Fruit fly (Drosophila melanogaster): ENCODE results near the gene Zasp67.

Gene Zasp67

dm6 chr3L:9745393-9745792 is 52.1 kb downstream of the Zasp67 start (continued):
- TF ChIP-seq fkh (GFP tag; optimal IDR thresholded peaks at IDR 0.05) (no peak), CG6792 (GFP tag; optimal IDR thresholded peaks at IDR 0.05) (no peak), CG11294 (GFP tag; IDR thresholded peaks at IDR 0.05) (peak; percentile 63; the same call in 1 of the 2 replicates), CG34406 (GFP tag; optimal IDR thresholded peaks at IDR 0.05) (no peak), CG8119 (GFP tag; IDR thresholded peaks at IDR 0.05) (peak; percentile 90), topi (GFP tag; optimal IDR thresholded peaks at IDR 0.05) (no peak), CG6163 (GFP tag; IDR thresholded peaks at IDR 0.05) (peak; percentile 77)

dm6 chr3L:9744060-9744549 is 53.4 kb downstream of the Zasp67 start:
- TF ChIP-seq lz (GFP tag; optimal IDR thresholded peaks at IDR 0.05) = peak; percentile 93
- TF ChIP-seq CG8632 (GFP tag; optimal IDR thresholded peaks at IDR 0.05) = peak; percentile 84
- peak; percentile 94 for TF ChIP-seq CG15336 (GFP tag; IDR thresholded peaks at IDR 0.05)
- TF ChIP-seq vri (GFP tag; optimal IDR thresholded peaks at IDR 0.05) = no peak
- TF ChIP-seq Hr39 (GFP tag; optimal IDR thresholded peaks at IDR 0.05) = peak; percentile 79
- peak; percentile 89 for TF ChIP-seq net (GFP tag; optimal IDR thresholded peaks at IDR 0.05)
- TF ChIP-seq CG32006 (GFP tag; optimal IDR thresholded peaks at IDR 0.05) = peak; percentile 96
- peak; percentile 94 for TF ChIP-seq CG6163 (GFP tag; IDR thresholded peaks at IDR 0.05)
- peak; percentile 88 for TF ChIP-seq Sox102F (GFP tag; optimal IDR thresholded peaks at IDR 0.05)
- TF ChIP-seq CG10669 (GFP tag; optimal IDR thresholded peaks at IDR 0.05) = peak; percentile 98
- peak; percentile 58 to 90 for TF ChIP-seq salr (GFP tag; optimal IDR thresholded peaks at IDR 0.05)
- TF ChIP-seq CG34406 (GFP tag; optimal IDR thresholded peaks at IDR 0.05) = peak; percentile 87
- peak; percentile 89 for TF ChIP-seq OdsH (GFP tag; optimal IDR thresholded peaks at IDR 0.05)
- TF ChIP-seq Eip93F (GFP tag; optimal IDR thresholded peaks at IDR 0.05) = peak; percentile 64
- TF ChIP-seq Lpt (GFP tag; optimal IDR thresholded peaks at IDR 0.05) = peak; percentile 98
- TF ChIP-seq dac (GFP tag; optimal IDR thresholded peaks at IDR 0.05) = peak; percentile 96
- TF ChIP-seq CG11902 (GFP tag; optimal IDR thresholded peaks at IDR 0.05) = peak; percentile 90
- TF ChIP-seq CG6792 (GFP tag; optimal IDR thresholded peaks at IDR 0.05) = peak; percentile 91
- TF ChIP-seq CG7368 (GFP tag; optimal IDR thresholded peaks at IDR 0.05) = peak; percentile 95
- TF ChIP-seq fd59A (GFP tag; optimal IDR thresholded peaks at IDR 0.05) = peak; percentile 87
- no peak for TF ChIP-seq Hr38 (GFP tag; optimal IDR thresholded peaks at IDR 0.05)
- TF ChIP-seq topi (GFP tag; optimal IDR thresholded peaks at IDR 0.05) = peak; percentile 94
- TF ChIP-seq Blimp-1 (GFP tag; optimal IDR thresholded peaks at IDR 0.05) = peak; percentile 91
- TF ChIP-seq CG31627 (GFP tag; optimal IDR thresholded peaks at IDR 0.05) = peak; percentile 81
- TF ChIP-seq achi (GFP tag; optimal IDR thresholded peaks at IDR 0.05) = peak; percentile 88
- peak; percentile 93 for TF ChIP-seq Eip75B (GFP tag; optimal IDR thresholded peaks at IDR 0.05)
- TF ChIP-seq dsx (GFP tag; optimal IDR thresholded peaks at IDR 0.05; ENCODE audit: poor library complexity, severe bottlenecking) = peak; percentile 78
- TF ChIP-seq CG6808 (GFP tag; optimal IDR thresholded peaks at IDR 0.05) = peak; percentile 98
- TF ChIP-seq spab (GFP tag; optimal IDR thresholded peaks at IDR 0.05) = peak; percentile 92
- peak; percentile 95 for TF ChIP-seq CG4318 (GFP tag; optimal IDR thresholded peaks at IDR 0.05)
- TF ChIP-seq pdm3 (GFP tag; optimal IDR thresholded peaks at IDR 0.05) = peak; percentile 89
- TF ChIP-seq Smox (GFP tag; optimal IDR thresholded peaks at IDR 0.05) = peak; percentile 88
- peak; percentile 94 for TF ChIP-seq esn (GFP tag; optimal IDR thresholded peaks at IDR 0.05)
- peak; percentile 89 for TF ChIP-seq Met (GFP tag; optimal IDR thresholded peaks at IDR 0.05)
- TF ChIP-seq Sox15 (GFP tag; optimal IDR thresholded peaks at IDR 0.05) = peak; percentile 66
- TF ChIP-seq CG9139 (GFP tag; optimal IDR thresholded peaks at IDR 0.05) = peak; percentile 86
- peak; percentile 85 for TF ChIP-seq Ets21C (GFP tag; optimal IDR thresholded peaks at IDR 0.05)
- TF ChIP-seq Eip78C (GFP tag) = peak; percentile 97
- peak; percentile 98 for TF ChIP-seq CG3919 (GFP tag; optimal IDR thresholded peaks at IDR 0.05)
- TF ChIP-seq fkh (GFP tag; optimal IDR thresholded peaks at IDR 0.05) = no peak
- TF ChIP-seq CG10631 (GFP tag; optimal IDR thresholded peaks at IDR 0.05) = peak; percentile 93
- peak; percentile 84 for TF ChIP-seq CG1621 (tag; optimal IDR thresholded peaks at IDR 0.05)
- peak; percentile 96 for TF ChIP-seq CG6276 (GFP tag; optimal IDR thresholded peaks at IDR 0.05)
- TF ChIP-seq acj6 (GFP tag; optimal IDR thresholded peaks at IDR 0.05) = peak; percentile 89
- peak; percentile 74 to 93 for TF ChIP-seq ss (GFP tag; optimal IDR thresholded peaks at IDR 0.05)
- TF ChIP-seq Hr4 (GFP tag; optimal IDR thresholded peaks at IDR 0.05) = peak; percentile 94
